Worm (Caenorhabditis elegans) whole organism, late embryonic: Measurements from ENCODE around the gene uig-1.

Experiments
- F13H6.1 ChIP-seq: sonication (generic microtip); optimal IDR thresholded peaks from 2 replicates; lab custom pipeline; 2016; ENCODE audit warnings: missing genetic modification characterization, missing compliant biosample characterization
- Y22D7AL.16 ChIP-seq: sonication (generic microtip); optimal IDR thresholded peaks from 2 replicates; lab custom pipeline; 2016; ENCODE audit warnings: missing genetic modification characterization, missing compliant biosample characterization
- ahr-1 ChIP-seq: sonication (generic microtip); optimal IDR thresholded peaks from 2 replicates; lab custom pipeline; 2016; ENCODE audit warnings: missing genetic modification characterization, missing compliant biosample characterization
- ama-1 ChIP-seq: fragments of 150-350 bp; optimal IDR thresholded peaks from 2 replicates; lab custom pipeline; 2014
- ceh-2 ChIP-seq: sonication (generic microtip); optimal IDR thresholded peaks from 2 replicates; lab custom pipeline; 2016; ENCODE audit warnings: missing genotype, missing genetic modification characterization, missing compliant biosample characterization
- ceh-34 ChIP-seq: sonication (generic microtip); optimal IDR thresholded peaks from 2 replicates; lab custom pipeline; 2016; ENCODE audit warnings: mild to moderate bottlenecking, missing genetic modification characterization, missing compliant biosample characterization
- ets-4 ChIP-seq: sonication (generic microtip); optimal IDR thresholded peaks from 2 replicates; lab custom pipeline; 2016; ENCODE audit warnings: missing genetic modification characterization, missing compliant biosample characterization
- fkh-10 ChIP-seq: fragments of 150-350 bp; optimal IDR thresholded peaks from 2 replicates; lab custom pipeline; 2014; ENCODE audit warnings: missing biosample characterization, missing genetic modification reagents, missing genetic modification characterization
- nfya-1 ChIP-seq: sonication (generic microtip); optimal IDR thresholded peaks from 2 replicates; lab custom pipeline; 2017; ENCODE audit warnings: missing genetic modification characterization, mild to moderate bottlenecking, missing compliant biosample characterization, antibody characterized with exemption, moderate library complexity
- nhr-11 ChIP-seq: fragments of 150-350 bp; optimal IDR thresholded peaks from 2 replicates; lab custom pipeline; 2014; ENCODE audit warnings: missing biosample characterization, missing genetic modification characterization
- syd-9 ChIP-seq: sonication (generic microtip); optimal IDR thresholded peaks from 2 replicates; lab custom pipeline; 2016; ENCODE audit warnings: mild to moderate bottlenecking, missing genetic modification characterization, moderate library complexity, missing compliant biosample characterization
- ttx-3 ChIP-seq: sonication (generic microtip); optimal IDR thresholded peaks from 2 replicates; lab custom pipeline; 2016; ENCODE audit warnings: missing genetic modification reagents, missing genetic modification characterization, missing compliant biosample characterization

- TF ChIP-seq ttx-3 (tag; lab: Kevin White, UChicago) (no peak), ama-1 (lab: Kevin White, UChicago) (no peak), nfya-1 (tag; lab: Kevin White, UChicago) (no peak), syd-9 (tag; lab: Kevin White, UChicago) (no peak), Y22D7AL.16 (no peak), F13H6.1 (tag; lab: Kevin White, UChicago) (no peak), fkh-10 (GFP tag; lab: Kevin White, UChicago) (no peak), ceh-34 (tag; lab: Kevin White, UChicago) (no peak), ceh-2 (tag; lab: Kevin White, UChicago) (no peak), ahr-1 (no peak), ets-4 (tag; lab: Kevin White, UChicago) (no peak), nhr-11 (tag; lab: Kevin White, UChicago) (no peak)
Observed at ce11 chrV:13334447-13334846, 38.7 kb upstream of the uig-1 start.
